Fruit fly (Drosophila melanogaster): ENCODE measurements around the gene CG2162.

CG2162 gene

DNA sequence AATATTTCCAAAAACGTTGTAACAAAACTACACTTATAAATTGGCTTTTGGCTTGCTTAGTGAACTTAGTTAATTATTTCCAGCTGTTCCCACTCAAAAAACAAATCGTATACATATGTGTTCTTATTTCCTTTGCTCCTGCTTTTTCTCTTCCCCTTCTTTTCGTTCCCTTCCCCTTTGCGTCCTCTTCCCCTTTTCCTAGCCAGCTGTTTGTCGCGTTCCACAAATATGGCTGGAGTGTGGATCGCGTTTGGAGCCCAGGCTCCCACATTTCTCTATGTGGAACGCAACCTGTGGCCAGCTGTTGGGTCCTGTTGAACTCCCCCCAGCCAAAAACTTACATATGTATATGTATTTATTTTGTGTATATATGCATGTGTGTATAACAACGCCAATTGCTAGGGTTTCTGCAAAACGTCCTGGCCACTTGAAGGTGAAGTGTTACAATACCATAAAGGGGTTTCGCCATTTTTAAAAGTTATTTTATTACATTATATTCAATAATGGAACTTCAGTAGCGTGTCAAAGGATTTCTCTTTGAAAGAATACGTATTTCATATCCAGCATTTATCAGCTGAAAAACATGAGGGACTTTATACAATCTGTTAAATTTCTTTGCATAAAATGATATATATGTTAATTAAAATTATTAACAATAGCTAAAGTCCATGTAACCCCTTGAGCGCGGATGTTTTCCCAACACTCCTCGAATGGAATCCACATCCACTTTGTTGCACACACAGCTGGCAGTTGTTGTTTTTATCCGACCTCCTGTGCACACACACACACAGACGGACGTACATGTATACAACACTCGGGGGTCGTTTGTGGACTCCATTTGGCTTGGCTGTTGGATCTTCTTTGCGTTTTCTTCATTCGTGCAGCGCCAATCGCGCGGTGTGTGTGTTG, 36.9 kb downstream of the CG2162 start (continued):
- TF ChIP-seq bbx (GFP tag; IDR thresholded peaks at IDR 0.05; ENCODE audit: partially characterized antibody), result 0 out of 2 replicates have a peak, but pooled peaks have one; percentile 32
- TF ChIP-seq Hmr (GFP tag; optimal IDR thresholded peaks at IDR 0.05), result no peak
- no peak for TF ChIP-seq ken (GFP tag; IDR thresholded peaks at IDR 0.05)
- no peak for TF ChIP-seq CG14667 (GFP tag; IDR thresholded peaks at IDR 0.05)
- TF ChIP-seq scrt (GFP tag; optimal IDR thresholded peaks at IDR 0.05), result peak; percentile 43
- no peak for TF ChIP-seq nau (GFP tag; optimal IDR thresholded peaks at IDR 0.05)
- peak; percentile 90 for TF ChIP-seq crol (GFP tag; IDR thresholded peaks at IDR 0.05)
- no peak for TF ChIP-seq dan (GFP tag; IDR thresholded peaks at IDR 0.05)
- no peak for TF ChIP-seq CG10959 (GFP tag; IDR thresholded peaks at IDR 0.05)
- no peak for TF ChIP-seq Dek (tag; optimal IDR thresholded peaks at IDR 0.05)
- TF ChIP-seq H2.0 (GFP tag; IDR thresholded peaks at IDR 0.05), result no peak
- TF ChIP-seq Stat92E (GFP tag; optimal IDR thresholded peaks at IDR 0.05), result no peak
- no peak for TF ChIP-seq CG33213 (GFP tag; optimal IDR thresholded peaks at IDR 0.05)
- TF ChIP-seq CG10431 (GFP tag; optimal IDR thresholded peaks at IDR 0.05), result peak; percentile 56
- TF ChIP-seq CG8281 (tag; optimal IDR thresholded peaks at IDR 0.05), result no peak
- TF ChIP-seq CG3726 (GFP tag; IDR thresholded peaks at IDR 0.05), result no peak
- TF ChIP-seq ab (GFP tag; optimal IDR thresholded peaks at IDR 0.05), result no peak
- TF ChIP-seq CG3995 (GFP tag; optimal IDR thresholded peaks at IDR 0.05), result no peak
- no peak for TF ChIP-seq Usf (GFP tag; optimal IDR thresholded peaks at IDR 0.05)
- no peak for TF ChIP-seq CG8089 (GFP tag; optimal IDR thresholded peaks at IDR 0.05)
- TF ChIP-seq B-H1 (GFP tag; IDR thresholded peaks at IDR 0.05), result no peak
- TF ChIP-seq Med (GFP tag), result peak; percentile 68
- no peak for TF ChIP-seq vfl (GFP tag; optimal IDR thresholded peaks at IDR 0.05)
- TF ChIP-seq CG15514 (GFP tag; optimal IDR thresholded peaks at IDR 0.05), result peak; percentile 16
- no peak for TF ChIP-seq NfI (GFP tag; optimal IDR thresholded peaks at IDR 0.05)
- no peak for TF ChIP-seq pan (optimal IDR thresholded peaks at IDR 0.05)
- no peak for TF ChIP-seq pan (GFP tag; optimal IDR thresholded peaks at IDR 0.05 in 1 of 2, IDR thresholded peaks at IDR 0.05 in 1 of 2)
- TF ChIP-seq Trl (optimal IDR thresholded peaks at IDR 0.05), result no peak
- no peak for TF ChIP-seq Trl (GFP tag; optimal IDR thresholded peaks at IDR 0.05)
- no peak for TF ChIP-seq HmgD (GFP tag; optimal IDR thresholded peaks at IDR 0.05)
- TF ChIP-seq fd102C (GFP tag; optimal IDR thresholded peaks at IDR 0.05), result no peak
- TF ChIP-seq CG12219 (GFP tag; optimal IDR thresholded peaks at IDR 0.05), result no peak
- TF ChIP-seq CG6654 (GFP tag; optimal IDR thresholded peaks at IDR 0.05), result no peak
- TF ChIP-seq repo (GFP tag; optimal IDR thresholded peaks at IDR 0.05), result no peak

DNA sequence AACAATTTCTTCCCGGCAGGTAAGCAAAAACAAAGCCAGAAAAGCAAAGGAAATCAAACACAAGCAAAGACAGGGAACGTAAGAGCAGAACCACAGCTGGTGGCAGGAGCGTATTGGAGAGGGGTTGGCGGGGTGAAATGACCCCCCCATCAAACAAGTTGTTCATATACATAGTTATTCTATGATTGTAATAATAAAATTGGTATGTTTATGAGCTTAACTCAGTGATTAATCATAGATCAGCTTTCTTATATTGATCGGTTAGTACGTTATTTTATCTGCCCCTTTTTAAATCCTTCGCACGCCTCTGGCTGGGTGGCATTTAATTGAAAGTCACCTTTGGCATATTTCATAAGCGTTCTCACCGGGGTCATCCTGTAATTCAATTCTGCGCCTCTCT, 38.5 kb downstream of the CG2162 start:
- TF ChIP-seq chn (GFP tag; optimal IDR thresholded peaks at IDR 0.05) (peak; percentile 22), CG6813 (GFP tag; optimal IDR thresholded peaks at IDR 0.05) (peak; percentile 9), CG17328 (GFP tag; IDR thresholded peaks at IDR 0.05) (0 out of 2 replicates have a peak, but pooled peaks have one; percentile 20), ewg (GFP tag; optimal IDR thresholded peaks at IDR 0.05) (no peak), Dll (GFP tag; IDR thresholded peaks at IDR 0.05; ENCODE audit: partially characterized antibody) (no peak), CG18599 (GFP tag; optimal IDR thresholded peaks at IDR 0.05) (peak; percentile 17), Six4 (GFP tag; optimal IDR thresholded peaks at IDR 0.05) (no peak), Fer3 (tag; optimal IDR thresholded peaks at IDR 0.05) (no peak), slbo (GFP tag; IDR thresholded peaks at IDR 0.05) (0 out of 2 replicates have a peak, but pooled peaks have one; percentile 31), Dbx (GFP tag; IDR thresholded peaks at IDR 0.05) (0 out of 3 replicates have a peak, but pooled peaks have one; percentile 7), CG9727 (GFP tag; optimal IDR thresholded peaks at IDR 0.05) (peak; percentile 25), Drgx (GFP tag; IDR thresholded peaks at IDR 0.05) (0 out of 2 replicates have a peak, but pooled peaks have one; percentile 18), CG1832 (GFP tag; optimal IDR thresholded peaks at IDR 0.05) (peak; percentile 20), YL-1 (GFP tag; optimal IDR thresholded peaks at IDR 0.05) (no peak), ara (GFP tag; IDR thresholded peaks at IDR 0.05) (peak; percentile 27; the same call in 1 of the 2 replicates), dmrt11E (tag; optimal IDR thresholded peaks at IDR 0.05) (peak; percentile 20), CG1603 (tag; optimal IDR thresholded peaks at IDR 0.05) (peak; percentile 19)
